Fruit fly (Drosophila melanogaster) whole organism, embryonic: ENCODE results near the gene Cpr67Fa1.

Experiments used
- CG1024 ChIP-seq: fragments of 200-800 bp; sonication (Bioruptor generic); IDR thresholded peaks from 2 replicates; pipeline ENCODE4 v1.3.6; 2022; ENCODE audit warnings: missing biosample characterization, missing genetic modification characterization
- CG10321 ChIP-seq: fragments of 200-800 bp; sonication (Bioruptor generic); IDR thresholded peaks from 2 replicates; pipeline ENCODE4 v1.3.6; 2022; ENCODE audit warnings: missing biosample characterization, missing genetic modification characterization
- CG10543 ChIP-seq: fragments of 200-800 bp; sonication (Bioruptor generic); optimal IDR thresholded peaks from 3 replicates; lab custom pipeline; 2017; ENCODE audit warnings: missing biosample characterization, mild to moderate bottlenecking, missing genetic modification characterization, moderate library complexity
- CG11085 ChIP-seq: fragments of 200-800 bp; sonication (Bioruptor generic); IDR thresholded peaks from 2 replicates; pipeline ENCODE4 v1.3.6; 2022; ENCODE audit warnings: missing biosample characterization, missing genetic modification characterization
- CG11093 ChIP-seq: fragments of 200-800 bp; sonication (Bioruptor generic); IDR thresholded peaks from 3 replicates; pipeline ENCODE4 v1.3.6; 2022; ENCODE audit warnings: missing biosample characterization, missing genetic modification characterization
- CG11504 ChIP-seq: fragments of 200-800 bp; sonication (Bioruptor generic); optimal IDR thresholded peaks from 3 replicates; lab custom pipeline; 2019; ENCODE audit warnings: missing biosample characterization, mild to moderate bottlenecking, missing genetic modification characterization, moderate library complexity
- CG13287 ChIP-seq: fragments of 200-800 bp; sonication (Bioruptor generic); IDR thresholded peaks from 2 replicates; pipeline ENCODE4 v1.3.6; 2022; ENCODE audit warnings: missing biosample characterization, missing genetic modification characterization; ENCODE audit not compliant: partially characterized antibody
- CG14014 ChIP-seq: fragments of 200-800 bp; sonication (Bioruptor generic); IDR thresholded peaks from 2 replicates; pipeline ENCODE4 v1.3.6; 2022; ENCODE audit warnings: missing biosample characterization, missing genetic modification characterization
- CG14965 ChIP-seq: fragments of 200-800 bp; sonication (Bioruptor generic); optimal IDR thresholded peaks from 2 replicates; lab custom pipeline; 2016; ENCODE audit warnings: missing biosample characterization, missing genetic modification characterization, borderline replicate concordance
- CG17829 ChIP-seq: fragments of 200-800 bp; optimal IDR thresholded peaks from 2 replicates; lab custom pipeline; 2019; ENCODE audit warnings: missing biosample characterization, mild to moderate bottlenecking, missing genetic modification characterization, moderate library complexity
- CG2129 ChIP-seq: fragments of 200-800 bp; sonication (Bioruptor generic); IDR thresholded peaks from 2 replicates; pipeline ENCODE4 v1.3.6; 2022; ENCODE audit warnings: missing biosample characterization, missing genetic modification characterization; ENCODE audit not compliant: partially characterized antibody
- CG2202 ChIP-seq: fragments of 200-800 bp; sonication (Bioruptor generic); optimal IDR thresholded peaks from 2 replicates; lab custom pipeline; 2018; ENCODE audit warnings: missing biosample characterization, mild to moderate bottlenecking, missing genetic modification characterization
- CG3847 ChIP-seq: fragments of 200-800 bp; sonication (Bioruptor generic); IDR thresholded peaks from 2 replicates; pipeline ENCODE4 v1.3.6; 2022; ENCODE audit warnings: missing biosample characterization, missing genetic modification characterization
- CG8478 ChIP-seq: fragments of >200 bp; optimal IDR thresholded peaks from 2 replicates; lab custom pipeline; 2018
- CG9797 ChIP-seq: fragments of 200-800 bp; sonication (Bioruptor generic); optimal IDR thresholded peaks from 3 replicates; lab custom pipeline; 2018; ENCODE audit warnings: missing biosample characterization, mild to moderate bottlenecking, missing genetic modification characterization
- CTCF ChIP-seq: fragments of 200-800 bp; sonication (Bioruptor generic); optimal IDR thresholded peaks from 2 replicates; lab custom pipeline; 2017; ENCODE audit warnings: missing biosample characterization, mild to moderate bottlenecking, missing genetic modification characterization, moderate library complexity
- CrebB ChIP-seq: fragments of 200-800 bp; sonication (Bioruptor generic); optimal IDR thresholded peaks from 3 replicates; lab custom pipeline; 2018; ENCODE audit warnings: missing biosample characterization, mild to moderate bottlenecking, missing genetic modification characterization
- E2f1 ChIP-seq: fragments of 200-800 bp; sonication (Bioruptor generic); IDR thresholded peaks from 2 replicates; pipeline ENCODE4 v1.3.6; 2022; ENCODE audit warnings: missing biosample characterization, missing genetic modification characterization
- E2f2 ChIP-seq: fragments of 200-800 bp; sonication (Bioruptor generic); IDR thresholded peaks from 2 replicates; pipeline ENCODE4 v1.3.6; 2022; ENCODE audit warnings: missing biosample characterization, missing genetic modification characterization
- Ets97D ChIP-seq: fragments of 200-800 bp; sonication (Bioruptor generic); optimal IDR thresholded peaks from 3 replicates; lab custom pipeline; 2016; ENCODE audit warnings: missing biosample characterization, missing genetic modification characterization
- Fer1 ChIP-seq: fragments of 200-800 bp; sonication (Bioruptor generic); optimal IDR thresholded peaks from 2 replicates; lab custom pipeline; 2017; ENCODE audit warnings: missing biosample characterization, mild to moderate bottlenecking, missing genetic modification characterization
- HmgZ ChIP-seq: fragments of 200-800 bp; sonication (Bioruptor generic); optimal IDR thresholded peaks from 2 replicates; lab custom pipeline; 2018; ENCODE audit warnings: missing biosample characterization, mild to moderate bottlenecking, missing genetic modification characterization
- MBD-R2 ChIP-seq: fragments of 200-800 bp; sonication (Bioruptor generic); IDR thresholded peaks from 2 replicates; pipeline ENCODE4 v1.3.6; 2022; ENCODE audit warnings: missing biosample characterization, missing genetic modification characterization
- Med ChIP-seq: fragments of 200-800 bp; sonication (Bioruptor generic); peaks from one replicate; lab custom pipeline; 2016; ENCODE audit warnings: missing biosample characterization, missing genetic modification characterization, mild to moderate bottlenecking, inconsistent platforms, moderate library complexity
- Mes4 ChIP-seq: fragments of 200-800 bp; sonication (Bioruptor generic); optimal IDR thresholded peaks from 2 replicates; lab custom pipeline; 2016; ENCODE audit warnings: missing biosample characterization, missing genetic modification characterization
- Myb ChIP-seq: fragments of 200-800 bp; sonication (Bioruptor generic); optimal IDR thresholded peaks from 2 replicates; lab custom pipeline; 2016; ENCODE audit warnings: missing biosample characterization, missing genetic modification characterization
- Nf-YA ChIP-seq: fragments of 200-800 bp; sonication (Bioruptor generic); IDR thresholded peaks from 2 replicates; pipeline ENCODE4 v1.3.6; 2022; ENCODE audit warnings: missing biosample characterization, missing genetic modification characterization
- Ptx1 ChIP-seq: fragments of 200-800 bp; sonication (Bioruptor generic); IDR thresholded peaks from 2 replicates; pipeline ENCODE4 v1.3.6; 2022; ENCODE audit warnings: missing biosample characterization, missing genetic modification characterization
- Scr ChIP-seq: fragments of 200-800 bp; sonication (Bioruptor generic); IDR thresholded peaks from 2 replicates; pipeline ENCODE4 v1.3.6; 2022; ENCODE audit warnings: missing biosample characterization, missing genetic modification characterization; ENCODE audit not compliant: partially characterized antibody
- Trl ChIP-seq, 3 experiments: fragments of >200 bp in 2 of 3; fragments of 200-800 bp in 1 of 3; sonication (Bioruptor generic) in 1 of 3; optimal IDR thresholded peaks; 2 replicates in 1 of 3; 3 replicates in 2 of 3; lab custom pipeline; 2016 to 2017; ENCODE audit warnings: missing biosample characterization in 1 of 3, missing genetic modification characterization in 1 of 3
- Vsx1 ChIP-seq: fragments of 200-800 bp; sonication (Bioruptor generic); optimal IDR thresholded peaks from 2 replicates; lab custom pipeline; 2017; ENCODE audit warnings: missing biosample characterization, mild to moderate bottlenecking, missing genetic modification characterization, missing genetic modification reagents
- YL-1 ChIP-seq: fragments of 200-800 bp; sonication (Bioruptor generic); optimal IDR thresholded peaks from 3 replicates; lab custom pipeline; 2017; ENCODE audit warnings: missing biosample characterization, mild to moderate bottlenecking, missing genetic modification characterization
- corto ChIP-seq: fragments of 200-800 bp; sonication (Bioruptor generic); optimal IDR thresholded peaks from 2 replicates; lab custom pipeline; 2016; ENCODE audit warnings: missing biosample characterization, mild to moderate bottlenecking, missing genetic modification characterization, moderate library complexity
- emc ChIP-seq: fragments of 200-800 bp; sonication (Bioruptor generic); optimal IDR thresholded peaks from 2 replicates; lab custom pipeline; 2016; ENCODE audit warnings: missing biosample characterization, missing genetic modification characterization
- eve ChIP-seq, 2 experiments: fragments of >200 bp; optimal IDR thresholded peaks; 2 replicates each; lab custom pipeline; 2017; ENCODE audit warnings: missing biosample characterization in 2 of 2, missing genetic modification characterization in 2 of 2
- ftz-f1 ChIP-seq: fragments of 200-800 bp; sonication (Bioruptor generic); optimal IDR thresholded peaks from 2 replicates; lab custom pipeline; 2016; ENCODE audit warnings: missing biosample characterization, missing genetic modification characterization
- gfzf ChIP-seq: fragments of 200-800 bp; sonication (Bioruptor generic); optimal IDR thresholded peaks from 2 replicates; lab custom pipeline; 2016; ENCODE audit warnings: missing biosample characterization, mild to moderate bottlenecking, missing genetic modification characterization, moderate library complexity
- grau ChIP-seq: fragments of 200-800 bp; optimal IDR thresholded peaks from 3 replicates; lab custom pipeline; 2019; ENCODE audit warnings: missing biosample characterization, mild to moderate bottlenecking, missing genetic modification characterization, moderate library complexity
- odd ChIP-seq: fragments of 200-800 bp; sonication (Bioruptor generic); optimal IDR thresholded peaks from 2 replicates; lab custom pipeline; 2017; ENCODE audit warnings: missing biosample characterization, mild to moderate bottlenecking, missing genetic modification characterization
- onecut ChIP-seq: fragments of 200-800 bp; sonication (Bioruptor generic); IDR thresholded peaks from 2 replicates; pipeline ENCODE4 v1.3.6; 2022; ENCODE audit warnings: missing biosample characterization, missing genetic modification characterization
- pan ChIP-seq, 4 experiments: fragments of >200 bp in 3 of 4; fragments of 200-800 bp in 1 of 4; sonication (Bioruptor generic) in 1 of 4; optimal IDR thresholded peaks in 3 of 4; IDR thresholded peaks in 1 of 4; 2 replicates each; pipeline versions ENCODE4 v1.3.6 to Lab custom; 2017 to 2022; ENCODE audit warnings: missing biosample characterization in 2 of 4, missing genetic modification characterization in 2 of 4, mixed read lengths in 1 of 4
- psq ChIP-seq: fragments of 200-800 bp; sonication (Bioruptor generic); optimal IDR thresholded peaks from 2 replicates; lab custom pipeline; 2017; ENCODE audit warnings: missing biosample characterization, missing genetic modification characterization
- pzg ChIP-seq: fragments of 200-800 bp; sonication (Bioruptor generic); optimal IDR thresholded peaks from 3 replicates; lab custom pipeline; 2018; ENCODE audit warnings: missing biosample characterization, mild to moderate bottlenecking, missing genetic modification characterization, moderate library complexity
- scrt ChIP-seq: fragments of 200-800 bp; sonication (Bioruptor generic); optimal IDR thresholded peaks from 2 replicates; lab custom pipeline; 2018; ENCODE audit warnings: missing biosample characterization, mild to moderate bottlenecking, missing genetic modification characterization, moderate library complexity
- sens ChIP-seq: fragments of 200-800 bp; sonication (Bioruptor generic); peaks from one replicate; lab custom pipeline; 2016; ENCODE audit warnings: missing biosample characterization, missing genetic modification characterization
- shn ChIP-seq: fragments of 200-800 bp; sonication (Bioruptor generic); optimal IDR thresholded peaks from 3 replicates; lab custom pipeline; 2016; ENCODE audit warnings: missing biosample characterization, missing genetic modification characterization
- stwl ChIP-seq: fragments of 200-800 bp; sonication (Bioruptor generic); optimal IDR thresholded peaks from 3 replicates; lab custom pipeline; 2018; ENCODE audit warnings: missing biosample characterization, mild to moderate bottlenecking, missing genetic modification characterization, moderate library complexity
- trem ChIP-seq: fragments of 200-800 bp; optimal IDR thresholded peaks from 3 replicates; lab custom pipeline; 2019; ENCODE audit warnings: missing biosample characterization, mild to moderate bottlenecking, missing genetic modification characterization, moderate library complexity
- vfl ChIP-seq: fragments of 200-800 bp; sonication (Bioruptor generic); optimal IDR thresholded peaks from 2 replicates; lab custom pipeline; 2016; ENCODE audit warnings: missing biosample characterization, missing genetic modification characterization

Gene Cpr67Fa1

DNA sequence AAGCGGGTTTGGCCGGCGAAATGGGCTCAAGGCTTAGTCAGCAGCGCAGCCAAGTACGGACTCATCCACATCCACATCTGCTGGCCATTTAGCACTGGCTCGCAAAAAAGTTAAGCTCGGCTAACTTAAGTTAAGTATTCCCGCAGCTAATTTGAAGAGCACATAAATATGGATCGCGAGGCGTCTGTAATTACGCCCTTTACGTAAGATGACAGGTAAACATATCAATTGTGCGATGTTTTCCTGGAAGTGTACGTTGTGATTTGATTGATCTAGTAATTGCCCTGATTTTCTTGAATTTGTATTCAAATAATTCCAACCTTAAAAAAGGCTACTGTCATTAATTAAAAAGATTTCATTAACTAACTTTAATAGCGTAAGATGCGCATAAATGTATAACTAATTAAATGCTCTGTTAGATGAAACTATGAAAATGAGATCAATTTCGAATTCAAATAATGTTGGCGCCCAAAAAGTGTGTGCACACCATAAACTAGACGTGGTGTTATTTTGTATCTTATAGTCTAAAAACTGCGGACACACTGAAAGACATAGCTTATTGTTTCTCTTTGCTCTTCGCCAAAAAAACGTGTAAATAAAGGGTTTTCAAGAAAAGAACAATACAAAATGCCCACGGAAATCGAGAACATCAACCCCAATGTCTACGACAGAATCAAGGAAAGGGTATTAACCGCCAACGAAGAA is 7.3 kb upstream of the Cpr67Fa1 start, which contains the start of the genes CG6409 and galla-2 (continued):
- no peak for TF ChIP-seq Fer1 (GFP tag; lab: Kevin White, UChicago)
- no peak for TF ChIP-seq shn (GFP tag; lab: Kevin White, UChicago)
- TF ChIP-seq sens (GFP tag; lab: Kevin White, UChicago) = peak; percentile 62
- TF ChIP-seq psq (GFP tag; lab: Kevin White, UChicago) = no peak
- peak; percentile 33; the same call in 1 of the 2 replicates for TF ChIP-seq CG3847 (GFP tag; lab: Robert Waterston, UW)
- TF ChIP-seq CG14965 (GFP tag; lab: Kevin White, UChicago) = no peak
- TF ChIP-seq gfzf (GFP tag; lab: Kevin White, UChicago) = peak; percentile 81
- TF ChIP-seq CTCF (GFP tag; lab: Kevin White, UChicago) = no peak
- TF ChIP-seq Myb (GFP tag; lab: Kevin White, UChicago) = peak; percentile 38
- no peak for TF ChIP-seq eve (GFP tag; optimal IDR thresholded peaks at IDR 0.05; lab: Kevin White, UChicago)
- TF ChIP-seq pan (optimal IDR thresholded peaks at IDR 0.05; lab: Kevin White, UChicago) = no peak
- TF ChIP-seq pan (GFP tag; optimal IDR thresholded peaks at IDR 0.05 in 1 of 2, IDR thresholded peaks at IDR 0.05 in 1 of 2) = peak in 1 of 2 experiments; percentile 18
- TF ChIP-seq MBD-R2 (GFP tag; lab: Robert Waterston, UW) = peak; percentile 67
- TF ChIP-seq vfl (GFP tag; lab: Kevin White, UChicago) = no peak
- TF ChIP-seq corto (GFP tag; lab: Kevin White, UChicago) = no peak
- TF ChIP-seq CG2202 (tag; lab: Kevin White, UChicago) = no peak
- TF ChIP-seq trem (tag; lab: Kevin White, UChicago) = peak; percentile 14
- peak in 1 of 2 experiments; percentile 15 for TF ChIP-seq Trl (optimal IDR thresholded peaks at IDR 0.05; lab: Kevin White, UChicago)
- TF ChIP-seq Trl (GFP tag; optimal IDR thresholded peaks at IDR 0.05; lab: Kevin White, UChicago) = no peak
- TF ChIP-seq CG11085 (GFP tag; lab: Robert Waterston, UW) = no peak
- TF ChIP-seq odd (GFP tag; lab: Kevin White, UChicago) = no peak
- TF ChIP-seq CG9797 (GFP tag; lab: Kevin White, UChicago) = peak; percentile 41
- TF ChIP-seq stwl (tag; lab: Kevin White, UChicago) = peak; percentile 87
- peak; percentile 48 for TF ChIP-seq onecut (GFP tag; lab: Robert Waterston, UW)
- TF ChIP-seq CG8478 (lab: Kevin White, UChicago) = no peak
- no peak for TF ChIP-seq CG2129 (GFP tag; lab: Robert Waterston, UW)
- no peak for TF ChIP-seq CG14014
- TF ChIP-seq E2f2 (GFP tag; lab: Robert Waterston, UW) = peak; percentile 95
- 0 out of 2 replicates have a peak, but pooled peaks have one; percentile 10 for TF ChIP-seq Scr (GFP tag; lab: Robert Waterston, UW)
- peak; percentile 36 for TF ChIP-seq scrt (GFP tag; lab: Kevin White, UChicago)
- no peak for TF ChIP-seq ftz-f1 (GFP tag; lab: Kevin White, UChicago)
- no peak for TF ChIP-seq Mes4 (GFP tag; lab: Kevin White, UChicago)
- TF ChIP-seq CG11504 = no peak
- peak; percentile 35; the same call in 1 of the 2 replicates for TF ChIP-seq CG13287 (GFP tag; lab: Robert Waterston, UW)
- no peak for TF ChIP-seq CG1024
- no peak for TF ChIP-seq E2f1
- TF ChIP-seq HmgZ (tag; lab: Kevin White, UChicago) = no peak
- peak; percentile 1 for TF ChIP-seq Vsx1
- peak; percentile 6 for TF ChIP-seq YL-1 (GFP tag; lab: Kevin White, UChicago)
- TF ChIP-seq pzg = peak; percentile 70

DNA sequence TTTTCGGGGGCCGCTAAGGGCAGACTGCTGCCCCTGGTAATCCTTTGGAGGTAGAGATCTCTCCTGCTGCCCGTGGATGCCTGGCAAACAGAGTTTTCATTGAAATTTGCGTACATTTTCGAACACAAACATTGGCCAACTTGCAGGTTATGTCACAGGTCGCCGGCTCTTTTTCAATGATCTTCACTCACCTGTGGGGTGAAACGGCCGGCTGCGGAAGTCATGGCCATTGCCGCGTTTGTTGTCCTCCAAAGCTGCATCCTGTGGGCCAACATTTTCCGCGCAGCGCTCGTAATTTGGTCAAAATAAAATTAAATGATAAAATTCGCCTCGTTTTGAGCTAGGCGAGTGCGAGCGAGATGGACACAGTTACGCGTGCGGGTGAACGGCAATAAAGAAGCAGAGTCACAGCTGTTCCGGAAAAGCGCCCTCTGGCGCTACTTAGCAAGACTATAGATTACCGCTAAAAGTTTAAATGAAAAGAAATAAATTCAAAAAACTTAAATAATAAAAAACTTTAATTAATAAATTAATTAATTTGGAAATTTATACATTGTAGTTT is 4.0 kb upstream of the Cpr67Fa1 start:
- TF ChIP-seq CG10543 (GFP tag; lab: Kevin White, UChicago) (no peak), emc (GFP tag; lab: Kevin White, UChicago) (no peak), CG17829 (tag; lab: Kevin White, UChicago) (peak; percentile 22), Ptx1 (no peak), Med (GFP tag; lab: Kevin White, UChicago) (peak; percentile 51), Ets97D (GFP tag; lab: Kevin White, UChicago) (no peak), CrebB (tag; lab: Kevin White, UChicago) (no peak), grau (tag; lab: Kevin White, UChicago) (peak; percentile 11), corto (GFP tag; lab: Kevin White, UChicago) (no peak), Nf-YA (GFP tag; lab: Robert Waterston, UW) (no peak), CG11093 (GFP tag; lab: Robert Waterston, UW) (no peak), CG10321 (GFP tag; lab: Robert Waterston, UW) (peak; percentile 71; the same call in 1 of the 2 replicates), eve (GFP tag; optimal IDR thresholded peaks at IDR 0.05; lab: Kevin White, UChicago) (no peak), CG2129 (GFP tag; lab: Robert Waterston, UW) (no peak)
